Fruit fly (Drosophila melanogaster) whole organism, embryonic: ENCODE data around the gene CG43800.

Experiments
- C15 ChIP-seq: fragments of 200-800 bp; sonication (Bioruptor generic); IDR thresholded peaks from 3 replicates; pipeline ENCODE4 v1.3.6; 2022; ENCODE audit warnings: missing biosample characterization, missing genetic modification characterization
- CG10209 ChIP-seq: fragments of 200-800 bp; sonication (Bioruptor generic); optimal IDR thresholded peaks from 3 replicates; lab custom pipeline; 2017; ENCODE audit warnings: missing biosample characterization, mild to moderate bottlenecking, missing genetic modification characterization, missing genetic modification reagents
- CG11456 ChIP-seq: fragments of 200-800 bp; sonication (Bioruptor generic); IDR thresholded peaks from 3 replicates; pipeline ENCODE4 v1.3.6; 2022; ENCODE audit warnings: missing biosample characterization, missing genetic modification characterization
- CG15514 ChIP-seq: fragments of 200-800 bp; sonication (Bioruptor generic); optimal IDR thresholded peaks from 3 replicates; lab custom pipeline; 2017; ENCODE audit warnings: missing biosample characterization, missing genetic modification characterization, mild to moderate bottlenecking, moderate library complexity, missing genetic modification reagents
- CG18262 ChIP-seq: fragments of 200-800 bp; optimal IDR thresholded peaks from 3 replicates; lab custom pipeline; 2019; ENCODE audit warnings: missing biosample characterization, mild to moderate bottlenecking, missing genetic modification characterization, moderate library complexity
- CG18599 ChIP-seq: fragments of 200-800 bp; sonication (Bioruptor generic); optimal IDR thresholded peaks from 3 replicates; lab custom pipeline; 2017; ENCODE audit warnings: missing biosample characterization, missing genetic modification characterization, mild to moderate bottlenecking, moderate library complexity, missing genetic modification reagents
- CG18619 ChIP-seq: fragments of 200-800 bp; sonication (Bioruptor generic); optimal IDR thresholded peaks from 3 replicates; lab custom pipeline; 2017; ENCODE audit warnings: missing biosample characterization, mild to moderate bottlenecking, missing genetic modification characterization
- CG2116 ChIP-seq: fragments of 200-800 bp; sonication (Bioruptor generic); optimal IDR thresholded peaks from 3 replicates; lab custom pipeline; 2018; ENCODE audit warnings: missing biosample characterization, mild to moderate bottlenecking, missing genetic modification characterization
- CG2120 ChIP-seq: fragments of 200-800 bp; sonication (Bioruptor generic); optimal IDR thresholded peaks from 3 replicates; lab custom pipeline; 2016; ENCODE audit warnings: missing biosample characterization, missing genetic modification characterization
- CG2678 ChIP-seq: fragments of 200-800 bp; sonication (Bioruptor generic); optimal IDR thresholded peaks from 3 replicates; lab custom pipeline; 2019; ENCODE audit warnings: missing biosample characterization, mild to moderate bottlenecking, missing genetic modification characterization, moderate library complexity
- CG31441 ChIP-seq: fragments of 200-800 bp; sonication (Bioruptor generic); IDR thresholded peaks from 2 replicates; pipeline ENCODE4 v1.3.6; 2022; ENCODE audit warnings: missing biosample characterization, missing genetic modification characterization
- CG3281 ChIP-seq: fragments of 200-800 bp; sonication (Bioruptor generic); optimal IDR thresholded peaks from 3 replicates; lab custom pipeline; 2017; ENCODE audit warnings: missing biosample characterization, mild to moderate bottlenecking, missing genetic modification characterization
- CG34376 ChIP-seq: fragments of 200-800 bp; sonication (Bioruptor generic); optimal IDR thresholded peaks from 2 replicates; lab custom pipeline; 2018; ENCODE audit warnings: missing biosample characterization, mild to moderate bottlenecking, missing genetic modification characterization
- CG5245 ChIP-seq: fragments of 200-800 bp; sonication (Bioruptor generic); optimal IDR thresholded peaks from 3 replicates; lab custom pipeline; 2016; ENCODE audit warnings: missing biosample characterization, missing genetic modification characterization
- CG7556 ChIP-seq: fragments of 200-800 bp; sonication (Bioruptor generic); optimal IDR thresholded peaks from 2 replicates; lab custom pipeline; 2017; ENCODE audit warnings: missing biosample characterization, mild to moderate bottlenecking, missing genetic modification characterization
- ERR ChIP-seq: fragments of 200-800 bp; sonication (Bioruptor generic); optimal IDR thresholded peaks from 2 replicates; lab custom pipeline; 2016; ENCODE audit warnings: missing biosample characterization, missing genetic modification characterization
- Fer3 ChIP-seq: fragments of 200-800 bp; sonication (Bioruptor generic); optimal IDR thresholded peaks from 2 replicates; lab custom pipeline; 2018; ENCODE audit warnings: missing biosample characterization, mild to moderate bottlenecking, missing genetic modification characterization, moderate library complexity
- HmgZ ChIP-seq: fragments of 200-800 bp; sonication (Bioruptor generic); optimal IDR thresholded peaks from 2 replicates; lab custom pipeline; 2018; ENCODE audit warnings: missing biosample characterization, mild to moderate bottlenecking, missing genetic modification characterization
- Hmr ChIP-seq: fragments of 200-800 bp; sonication (Bioruptor generic); optimal IDR thresholded peaks from 3 replicates; lab custom pipeline; 2017; ENCODE audit warnings: mild to moderate bottlenecking, missing biosample characterization, missing genetic modification reagents, missing genetic modification characterization
- Hr3 ChIP-seq: fragments of 200-800 bp; sonication (Bioruptor generic); optimal IDR thresholded peaks from 3 replicates; lab custom pipeline; 2016; ENCODE audit warnings: missing biosample characterization, missing genetic modification characterization
- Med ChIP-seq: fragments of 200-800 bp; sonication (Bioruptor generic); peaks from one replicate; lab custom pipeline; 2016; ENCODE audit warnings: missing biosample characterization, missing genetic modification characterization, mild to moderate bottlenecking, inconsistent platforms, moderate library complexity
- Meics ChIP-seq: fragments of 200-800 bp; sonication (Bioruptor generic); optimal IDR thresholded peaks from 2 replicates; lab custom pipeline; 2017; ENCODE audit warnings: missing biosample characterization, mild to moderate bottlenecking, missing genetic modification characterization
- PHDP ChIP-seq: fragments of 200-800 bp; sonication (Bioruptor generic); optimal IDR thresholded peaks from 3 replicates; lab custom pipeline; 2018; ENCODE audit warnings: missing biosample characterization, mild to moderate bottlenecking, missing genetic modification characterization, moderate library complexity
- Vsx1 ChIP-seq: fragments of 200-800 bp; sonication (Bioruptor generic); optimal IDR thresholded peaks from 2 replicates; lab custom pipeline; 2017; ENCODE audit warnings: missing biosample characterization, mild to moderate bottlenecking, missing genetic modification characterization, missing genetic modification reagents
- dpn ChIP-seq, 2 experiments: fragments of 200-800 bp; sonication (Bioruptor generic); optimal IDR thresholded peaks; 3 replicates each; lab custom pipeline; 2016; ENCODE audit warnings: missing biosample characterization in 2 of 2, missing genetic modification characterization in 2 of 2
- dysf ChIP-seq: fragments of 200-800 bp; sonication (Bioruptor generic); IDR thresholded peaks from 3 replicates; pipeline ENCODE4 v1.3.6; 2022; ENCODE audit warnings: missing biosample characterization, missing genetic modification characterization
- exex ChIP-seq: fragments of 200-800 bp; sonication (Bioruptor generic); optimal IDR thresholded peaks from 4 replicates; lab custom pipeline; 2018; ENCODE audit warnings: missing biosample characterization, mild to moderate bottlenecking, missing genetic modification characterization, moderate library complexity
- fd3F ChIP-seq: fragments of 200-800 bp; sonication (Bioruptor generic); optimal IDR thresholded peaks from 2 replicates; lab custom pipeline; 2018; ENCODE audit warnings: missing biosample characterization, mild to moderate bottlenecking, missing genetic modification characterization, moderate library complexity
- gfzf ChIP-seq: fragments of 200-800 bp; sonication (Bioruptor generic); optimal IDR thresholded peaks from 2 replicates; lab custom pipeline; 2016; ENCODE audit warnings: missing biosample characterization, mild to moderate bottlenecking, missing genetic modification characterization, moderate library complexity
- grn ChIP-seq: fragments of 200-800 bp; sonication (Bioruptor generic); optimal IDR thresholded peaks from 3 replicates; lab custom pipeline; 2017; ENCODE audit warnings: missing biosample characterization, missing genetic modification characterization
- gro ChIP-seq: fragments of 200-800 bp; sonication (Bioruptor generic); optimal IDR thresholded peaks from 2 replicates; lab custom pipeline; 2016; ENCODE audit warnings: missing biosample characterization, missing genetic modification characterization
- ham ChIP-seq: fragments of 200-800 bp; sonication (Bioruptor generic); IDR thresholded peaks from 2 replicates; pipeline ENCODE4 v1.3.6; 2022; ENCODE audit warnings: missing biosample characterization, missing genetic modification characterization
- lab ChIP-seq: fragments of 200-800 bp; sonication (Bioruptor generic); optimal IDR thresholded peaks from 3 replicates; lab custom pipeline; 2017; ENCODE audit warnings: missing biosample characterization, missing genetic modification characterization, mild to moderate bottlenecking, moderate library complexity, missing genetic modification reagents
- mirr ChIP-seq: fragments of 200-800 bp; sonication (Bioruptor generic); optimal IDR thresholded peaks from 3 replicates; lab custom pipeline; 2018; ENCODE audit warnings: missing biosample characterization, mild to moderate bottlenecking, missing genetic modification characterization
- repo ChIP-seq: fragments of 200-800 bp; sonication (Bioruptor generic); optimal IDR thresholded peaks from 2 replicates; lab custom pipeline; 2016; ENCODE audit warnings: missing biosample characterization, missing genetic modification characterization
- rib ChIP-seq: fragments of 200-800 bp; sonication (Bioruptor generic); IDR thresholded peaks from 2 replicates; pipeline ENCODE4 v1.3.6; 2022; ENCODE audit warnings: missing biosample characterization, missing genetic modification characterization
- sens ChIP-seq: fragments of 200-800 bp; sonication (Bioruptor generic); peaks from one replicate; lab custom pipeline; 2016; ENCODE audit warnings: missing biosample characterization, missing genetic modification characterization
- sim ChIP-seq: fragments of 200-800 bp; sonication (Bioruptor generic); IDR thresholded peaks from 2 replicates; pipeline ENCODE4 v1.3.6; 2022; ENCODE audit warnings: missing biosample characterization, missing genetic modification characterization
- sob ChIP-seq: fragments of 200-800 bp; sonication (Bioruptor generic); IDR thresholded peaks from 2 replicates; pipeline ENCODE4 v1.3.6; 2022; ENCODE audit warnings: missing biosample characterization, missing genetic modification characterization
- sug ChIP-seq: fragments of 200-800 bp; optimal IDR thresholded peaks from 2 replicates; lab custom pipeline; 2019; ENCODE audit warnings: missing biosample characterization, mild to moderate bottlenecking, missing genetic modification characterization, moderate library complexity
- vnd ChIP-seq: fragments of 200-800 bp; sonication (Bioruptor generic); IDR thresholded peaks from 3 replicates; pipeline ENCODE4 v1.3.6; 2022; ENCODE audit warnings: missing biosample characterization, missing genetic modification characterization; ENCODE audit not compliant: partially characterized antibody
- vvl ChIP-seq: fragments of 200-800 bp; sonication (Bioruptor generic); IDR thresholded peaks from 2 replicates; pipeline ENCODE4 v1.3.6; 2022; ENCODE audit warnings: missing biosample characterization, missing genetic modification characterization
- wdn ChIP-seq: fragments of 200-800 bp; sonication (Bioruptor generic); IDR thresholded peaks from 2 replicates; pipeline ENCODE4 v1.3.6; 2022; ENCODE audit warnings: missing biosample characterization, missing genetic modification characterization

The CG43800 gene

DNA sequence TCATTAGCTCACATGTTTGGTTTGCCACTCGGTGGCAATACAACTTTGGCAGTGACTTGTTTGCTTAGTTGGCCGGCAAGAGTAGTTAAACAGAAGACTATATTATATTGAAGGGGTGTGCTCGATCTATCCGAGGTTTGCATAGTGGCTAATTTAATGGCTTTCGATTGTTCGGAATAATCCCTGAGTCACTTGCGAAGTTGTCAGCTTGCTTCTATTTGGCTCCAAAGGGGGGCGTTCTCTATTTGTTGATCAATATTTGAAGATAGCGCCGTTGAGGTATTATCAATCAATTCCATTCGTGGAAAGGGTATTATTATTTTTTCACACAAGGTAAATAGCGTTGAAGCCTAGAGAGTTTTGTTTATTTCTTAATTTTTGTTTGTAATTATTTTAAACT, 15.5 kb upstream of the CG43800 start:
- TF ChIP-seq gfzf (GFP tag; lab: Kevin White, UChicago), result no peak
- peak; percentile 20 for TF ChIP-seq Meics (GFP tag; lab: Kevin White, UChicago)
- no peak for TF ChIP-seq CG18262 (tag; lab: Kevin White, UChicago)
- peak; percentile 46 for TF ChIP-seq lab (GFP tag; lab: Kevin White, UChicago)
- no peak for TF ChIP-seq HmgZ (tag; lab: Kevin White, UChicago)
- TF ChIP-seq dysf (GFP tag; lab: Robert Waterston, UW), result 0 out of 3 replicates have a peak, but pooled peaks have one; percentile 24
- TF ChIP-seq repo, result peak; percentile 3
- TF ChIP-seq CG2120 (GFP tag; lab: Kevin White, UChicago), result peak; percentile 42
- peak; percentile 33; the same call in 1 of the 2 replicates for TF ChIP-seq sob (GFP tag; lab: Robert Waterston, UW)
- peak; percentile 56 for TF ChIP-seq Hmr
- TF ChIP-seq CG15514 (GFP tag; lab: Kevin White, UChicago), result peak; percentile 33
- TF ChIP-seq sens (GFP tag; lab: Kevin White, UChicago), result no peak
- peak; percentile 14 for TF ChIP-seq CG10209 (GFP tag; lab: Kevin White, UChicago)
- TF ChIP-seq rib (GFP tag; lab: Robert Waterston, UW), result no peak
- TF ChIP-seq Vsx1 (GFP tag; lab: Kevin White, UChicago), result peak; percentile 24
- TF ChIP-seq Med, result peak; percentile 74
- peak; percentile 24 for TF ChIP-seq CG2678 (tag; lab: Kevin White, UChicago)
- peak; percentile 1 for TF ChIP-seq PHDP (tag; lab: Kevin White, UChicago)
- peak; percentile 42 for TF ChIP-seq gro (GFP tag; lab: Kevin White, UChicago)
- TF ChIP-seq CG18599 (GFP tag; lab: Kevin White, UChicago), result peak; percentile 35
- TF ChIP-seq ERR (GFP tag; lab: Kevin White, UChicago), result no peak
- peak; percentile 41 for TF ChIP-seq CG3281
- peak; percentile 29 for TF ChIP-seq CG18619 (GFP tag; lab: Kevin White, UChicago)
- peak; percentile 0 for TF ChIP-seq Fer3 (tag; lab: Kevin White, UChicago)
- TF ChIP-seq, all 482 proteins: peak for 18

DNA sequence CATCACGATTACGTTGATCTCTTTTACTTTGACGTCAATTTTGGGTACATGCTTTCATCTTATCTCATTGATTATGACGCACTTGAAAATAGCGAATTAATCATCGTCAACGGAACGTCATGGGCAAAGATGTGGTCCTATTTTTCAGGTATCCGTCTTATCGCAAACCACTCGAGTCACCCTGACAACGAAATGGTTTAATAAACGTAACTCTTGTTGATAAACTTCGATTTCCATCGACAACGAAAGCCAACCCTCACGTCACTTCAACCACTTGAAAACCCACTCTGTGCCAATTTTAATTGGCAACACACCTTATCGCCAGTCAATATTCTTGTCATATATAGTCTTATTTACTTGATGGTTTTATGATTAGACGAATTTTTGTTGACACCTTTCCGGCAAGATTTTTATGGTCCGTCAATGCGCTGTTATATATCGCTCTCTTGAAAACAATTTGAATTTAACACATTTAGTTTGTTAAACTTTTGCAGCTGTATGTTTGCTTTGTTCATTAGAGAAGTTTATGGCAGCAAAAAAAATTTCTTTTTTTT, 9.7 kb upstream of the CG43800 start:
- TF ChIP-seq sim (GFP tag; lab: Robert Waterston, UW) (no peak), ham (GFP tag; lab: Robert Waterston, UW) (no peak), C15 (GFP tag; lab: Robert Waterston, UW) (no peak), CG11456 (GFP tag; lab: Robert Waterston, UW) (no peak), CG31441 (GFP tag; lab: Robert Waterston, UW) (no peak), CG2116 (GFP tag; lab: Kevin White, UChicago) (no peak), CG3281 (peak; percentile 6), wdn (GFP tag; lab: Robert Waterston, UW) (peak; percentile 29; the same call in 1 of the 2 replicates), CG18599 (GFP tag; lab: Kevin White, UChicago) (peak; percentile 33), dpn (GFP tag; optimal IDR thresholded peaks at IDR 0.05; lab: Kevin White, UChicago) (no peak), grn (GFP tag; lab: Kevin White, UChicago) (peak; percentile 59), exex (tag; lab: Kevin White, UChicago) (peak; percentile 93), fd3F (GFP tag; lab: Kevin White, UChicago) (no peak), mirr (GFP tag; lab: Kevin White, UChicago) (peak; percentile 48), Hr3 (GFP tag; lab: Kevin White, UChicago) (no peak), vnd (GFP tag; lab: Robert Waterston, UW) (0 out of 3 replicates have a peak, but pooled peaks have one; percentile 39), CG5245 (GFP tag; lab: Kevin White, UChicago) (no peak), Vsx1 (GFP tag; lab: Kevin White, UChicago) (no peak), CG34376 (peak; percentile 69), CG2678 (tag; lab: Kevin White, UChicago) (peak; percentile 15), CG7556 (GFP tag; lab: Kevin White, UChicago) (no peak), sug (tag; lab: Kevin White, UChicago) (peak; percentile 60), vvl (GFP tag; lab: Robert Waterston, UW) (no peak), gro (GFP tag; lab: Kevin White, UChicago) (peak; percentile 42)
- TF ChIP-seq, all 482 proteins: peak for 11
